Fruit fly (Drosophila melanogaster): Measurements from ENCODE around the gene CG14966.

dm6 chr3L:3187263-3187662 is 10.2 kb downstream of the CG14966 start, which contains the start of gene CG14957:
- TF ChIP-seq h (optimal IDR thresholded peaks at IDR 0.05) (no peak), psq (optimal IDR thresholded peaks at IDR 0.05) (no peak), Myc (optimal IDR thresholded peaks at IDR 0.05) (no peak)
